Worm (Caenorhabditis elegans) whole organism, L2 larva: ENCODE measurements around the gene cct-8.
A peak's percentile ranks its signal among the peaks of the same experiment; 100 is the strongest.

ENCODE experiments used
- C34F6.9 ChIP-seq: fragments of 150-350 bp; optimal IDR thresholded peaks from 2 replicates; lab custom pipeline; 2014; ENCODE audit warnings: missing biosample characterization, missing genetic modification characterization
- F13H6.1 ChIP-seq: sonication (generic microtip); optimal IDR thresholded peaks from 2 replicates; lab custom pipeline; 2016; ENCODE audit warnings: missing genetic modification characterization, missing compliant biosample characterization
- ZK546.5 ChIP-seq: sonication (generic microtip); optimal IDR thresholded peaks from 2 replicates; lab custom pipeline; 2017; ENCODE audit warnings: missing biosample characterization, missing genetic modification characterization
- alr-1 ChIP-seq: fragments of 150-350 bp; optimal IDR thresholded peaks from 2 replicates; lab custom pipeline; 2014; ENCODE audit warnings: missing biosample characterization, missing genetic modification characterization
- ama-1 ChIP-seq: fragments of 150-350 bp; optimal IDR thresholded peaks from 2 replicates; lab custom pipeline; 2018; ENCODE audit warnings: inconsistent platforms
- blmp-1 ChIP-seq: sonication (generic microtip); optimal IDR thresholded peaks from 2 replicates; lab custom pipeline; 2017; ENCODE audit warnings: missing genetic modification characterization, mild to moderate bottlenecking, missing compliant biosample characterization, antibody characterized with exemption, moderate library complexity; ENCODE audit not compliant: insufficient read depth
- ceh-16 ChIP-seq: fragments of 150-350 bp; optimal IDR thresholded peaks from 2 replicates; lab custom pipeline; 2014; ENCODE audit warnings: missing biosample characterization, missing genetic modification characterization
- ceh-82 ChIP-seq: fragments of 150-350 bp; optimal IDR thresholded peaks from 2 replicates; lab custom pipeline; 2014; ENCODE audit warnings: missing biosample characterization, missing genetic modification characterization
- crh-2 ChIP-seq: sonication (generic microtip); optimal IDR thresholded peaks from 2 replicates; lab custom pipeline; 2017; ENCODE audit warnings: missing biosample characterization, missing genetic modification characterization
- dmd-4 ChIP-seq: sonication (generic microtip); optimal IDR thresholded peaks from 2 replicates; lab custom pipeline; 2017; ENCODE audit warnings: missing biosample characterization, missing genetic modification characterization
- fos-1 ChIP-seq: fragments of 150-350 bp; optimal IDR thresholded peaks from 2 replicates; lab custom pipeline; 2014; ENCODE audit warnings: missing biosample characterization, missing genetic modification characterization
- gmeb-1 ChIP-seq: fragments of 150-350 bp; optimal IDR thresholded peaks from 2 replicates; lab custom pipeline; 2014; ENCODE audit warnings: missing biosample characterization, missing genetic modification characterization
- lin-11 ChIP-seq: fragments of 150-350 bp; sonication (generic microtip); optimal IDR thresholded peaks from 2 replicates; lab custom pipeline; 2014; ENCODE audit warnings: missing biosample characterization, missing genetic modification characterization, inconsistent platforms, mixed read lengths
- lin-13 ChIP-seq: fragments of 150-350 bp; optimal IDR thresholded peaks from 2 replicates; lab custom pipeline; 2014; ENCODE audit warnings: missing biosample characterization, missing genetic modification reagents, missing genetic modification characterization
- lin-39 ChIP-seq: fragments of 150-350 bp; optimal IDR thresholded peaks from 2 replicates; lab custom pipeline; 2014; ENCODE audit warnings: missing biosample characterization, missing genetic modification reagents, missing genetic modification characterization
- lsy-2 ChIP-seq, 2 experiments: fragments of 150-350 bp in 1 of 2; sonication (generic microtip) in 1 of 2; optimal IDR thresholded peaks; 2 replicates each; lab custom pipeline; 2014 to 2017; ENCODE audit warnings: missing biosample characterization in 2 of 2, missing genetic modification characterization in 2 of 2
- mab-5 ChIP-seq: fragments of 150-350 bp; optimal IDR thresholded peaks from 2 replicates; lab custom pipeline; 2014; ENCODE audit warnings: missing biosample characterization, missing genetic modification characterization
- mbf-1 ChIP-seq: sonication (generic microtip); optimal IDR thresholded peaks from 2 replicates; lab custom pipeline; 2017; ENCODE audit warnings: missing biosample characterization, missing genetic modification characterization
- mdl-1 ChIP-seq, 2 experiments: fragments of 150-350 bp in 1 of 2; sonication (generic microtip) in 1 of 2; optimal IDR thresholded peaks; 2 replicates each; lab custom pipeline; 2017; ENCODE audit warnings: missing biosample characterization in 2 of 2, missing genetic modification characterization in 2 of 2
- nhr-10 ChIP-seq: sonication (generic microtip); optimal IDR thresholded peaks from 2 replicates; lab custom pipeline; 2017; ENCODE audit warnings: missing biosample characterization, missing genetic modification characterization
- nhr-11 ChIP-seq: fragments of 150-350 bp; optimal IDR thresholded peaks from 2 replicates; lab custom pipeline; 2014; ENCODE audit warnings: missing biosample characterization, missing genetic modification characterization
- nhr-12 ChIP-seq: fragments of 150-350 bp; optimal IDR thresholded peaks from 2 replicates; lab custom pipeline; 2014; ENCODE audit warnings: missing biosample characterization, missing genetic modification characterization
- nhr-21 ChIP-seq: fragments of 150-350 bp; optimal IDR thresholded peaks from 2 replicates; lab custom pipeline; 2014; ENCODE audit warnings: missing biosample characterization, missing genetic modification characterization
- nhr-23 ChIP-seq: fragments of 150-350 bp; optimal IDR thresholded peaks from 2 replicates; lab custom pipeline; 2014; ENCODE audit warnings: missing biosample characterization, missing genetic modification reagents, missing genetic modification characterization
- nhr-237 ChIP-seq: fragments of 150-350 bp; optimal IDR thresholded peaks from 2 replicates; lab custom pipeline; 2014; ENCODE audit warnings: missing biosample characterization, missing genetic modification characterization
- nhr-25 ChIP-seq: fragments of 150-350 bp; sonication (generic microtip); optimal IDR thresholded peaks from 3 replicates; lab custom pipeline; 2014; ENCODE audit warnings: missing biosample characterization, missing genetic modification characterization
- nhr-6 ChIP-seq: fragments of 150-350 bp; optimal IDR thresholded peaks from 2 replicates; lab custom pipeline; 2014; ENCODE audit warnings: missing biosample characterization, missing genetic modification characterization
- peb-1 ChIP-seq: fragments of 150-350 bp; optimal IDR thresholded peaks from 2 replicates; lab custom pipeline; 2014; ENCODE audit warnings: missing biosample characterization, missing genetic modification characterization
- sem-4 ChIP-seq: fragments of 150-350 bp; optimal IDR thresholded peaks from 2 replicates; lab custom pipeline; 2014; ENCODE audit warnings: missing biosample characterization, missing genetic modification reagents, missing genetic modification characterization
- skn-1 ChIP-seq: sonication (generic microtip); optimal IDR thresholded peaks from 2 replicates; lab custom pipeline; 2017; ENCODE audit warnings: missing biosample characterization, missing genetic modification characterization
- sma-3 ChIP-seq: sonication (generic microtip); optimal IDR thresholded peaks from 2 replicates; lab custom pipeline; 2016; ENCODE audit warnings: missing genetic modification reagents, missing genetic modification characterization, missing compliant biosample characterization
- sma-9 ChIP-seq, 2 experiments: fragments of 150-350 bp in 1 of 2; sonication (generic microtip) in 1 of 2; optimal IDR thresholded peaks; 2 replicates each; lab custom pipeline; 2014 to 2016; ENCODE audit warnings: missing genetic modification characterization in 2 of 2, mild to moderate bottlenecking in 1 of 2, missing biosample characterization in 1 of 2, missing compliant biosample characterization in 1 of 2, missing genetic modification reagents in 1 of 2, moderate library complexity in 1 of 2
- snpc-4 ChIP-seq: fragments of 150-350 bp; optimal IDR thresholded peaks from 2 replicates; lab custom pipeline; 2014; ENCODE audit warnings: missing biosample characterization, missing genetic modification characterization
- unc-39 ChIP-seq: fragments of 150-350 bp; optimal IDR thresholded peaks from 2 replicates; lab custom pipeline; 2014; ENCODE audit warnings: missing biosample characterization, missing genetic modification characterization
- zag-1 ChIP-seq: fragments of 150-350 bp; optimal IDR thresholded peaks from 2 replicates; lab custom pipeline; 2014; ENCODE audit warnings: missing biosample characterization, missing genetic modification characterization
- ztf-1 ChIP-seq: fragments of 200-800 bp; sonication (Bioruptor generic); conservative IDR thresholded peaks from 2 replicates; pipeline ENCODE4 v1.3.6; 2022; ENCODE audit warnings: missing genetic modification characterization, missing compliant biosample characterization
- ztf-4 ChIP-seq: fragments of 150-350 bp; optimal IDR thresholded peaks from 2 replicates; lab custom pipeline; 2014; ENCODE audit warnings: missing biosample characterization, missing genetic modification characterization

Gene cct-8

DNA sequence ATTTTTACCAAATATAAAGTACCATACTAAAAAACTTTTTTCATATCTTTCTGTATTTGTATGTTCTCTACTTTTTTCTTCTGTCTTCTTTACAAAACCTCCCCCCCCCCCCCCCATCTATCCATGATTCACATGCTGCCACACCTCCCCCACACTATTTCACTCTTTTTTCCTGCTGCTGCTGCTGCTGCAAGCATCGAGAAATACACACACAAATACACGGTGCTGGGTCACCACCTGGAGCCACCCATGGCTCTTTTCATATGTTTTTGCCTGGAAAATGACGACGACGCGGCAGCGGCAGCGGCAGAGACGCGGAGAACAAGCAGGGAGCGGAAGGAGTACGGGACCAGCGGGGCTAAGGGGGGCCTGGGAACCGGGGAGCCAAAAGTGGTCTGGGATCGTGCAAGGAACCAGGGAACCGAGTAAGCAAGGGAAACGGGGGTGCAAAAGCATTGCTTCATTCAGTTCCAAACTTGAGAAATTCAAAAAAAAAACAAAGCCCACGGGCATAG lies 24.9 kb downstream of the cct-8 start:
- no peak for TF ChIP-seq nhr-237 (tag; lab: Kevin White, UChicago)
- no peak for TF ChIP-seq dmd-4 (tag; lab: Kevin White, UChicago)
- TF ChIP-seq lin-39: no peak
- no peak for TF ChIP-seq peb-1
- no peak for TF ChIP-seq gmeb-1 (tag; lab: Kevin White, UChicago)
- no peak for TF ChIP-seq ceh-16
- TF ChIP-seq blmp-1: no peak
- no peak for TF ChIP-seq ZK546.5 (tag; lab: Kevin White, UChicago)
- TF ChIP-seq unc-39 (tag; lab: Kevin White, UChicago): no peak
- TF ChIP-seq mab-5 (tag; lab: Kevin White, UChicago): no peak
- no peak for TF ChIP-seq mbf-1 (tag; lab: Kevin White, UChicago)
- no peak for TF ChIP-seq skn-1
- TF ChIP-seq sma-9 (GFP tag; optimal IDR thresholded peaks at IDR 0.05; lab: Kevin White, UChicago): no peak
- no peak for TF ChIP-seq sma-9 (tag; optimal IDR thresholded peaks at IDR 0.05; lab: Kevin White, UChicago)
- no peak for TF ChIP-seq lin-11 (tag; lab: Kevin White, UChicago)
- TF ChIP-seq nhr-11: no peak
- TF ChIP-seq zag-1: no peak
- no peak for TF ChIP-seq F13H6.1 (tag; lab: Kevin White, UChicago)

DNA sequence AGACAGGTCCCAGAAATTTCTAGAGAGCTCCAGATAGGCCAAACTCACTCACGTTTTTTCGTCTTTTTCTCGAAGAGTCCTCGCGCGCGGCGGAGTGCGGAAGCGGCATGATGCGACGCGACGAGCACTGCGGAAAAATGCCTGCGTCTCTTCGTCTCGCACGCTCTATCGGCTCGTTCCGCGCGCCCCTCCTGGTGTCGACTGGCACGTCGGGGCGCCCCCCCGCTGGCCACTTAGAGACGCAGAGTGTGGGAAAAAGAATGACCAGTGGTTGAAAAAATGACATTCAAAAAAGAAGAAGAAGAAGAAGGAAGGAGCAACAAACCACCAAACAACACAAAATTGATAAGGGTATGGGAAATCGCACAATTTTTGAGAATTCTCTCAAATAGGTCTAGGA lies 26.3 kb downstream of the cct-8 start, which contains the start of gene znf-782:
Gene znf-782, minus strand, starts transcription at position 96 of the 400 bp plus-strand sequence.
- TF ChIP-seq zag-1: peak; percentile 8
- TF ChIP-seq mab-5 (tag; lab: Kevin White, UChicago): no peak
- TF ChIP-seq ztf-4 (tag; lab: Kevin White, UChicago): no peak
- no peak for TF ChIP-seq skn-1
- TF ChIP-seq ama-1 (lab: Kevin White, UChicago): no peak
- no peak for TF ChIP-seq nhr-6 (tag; lab: Kevin White, UChicago)
- no peak for TF ChIP-seq nhr-12 (tag; lab: Kevin White, UChicago)
- TF ChIP-seq snpc-4: no peak
- no peak for TF ChIP-seq ceh-82 (tag; lab: Kevin White, UChicago)
- TF ChIP-seq ceh-16: no peak
- no peak for TF ChIP-seq nhr-21 (tag; lab: Kevin White, UChicago)
- no peak for TF ChIP-seq lin-13 (GFP tag; lab: Kevin White, UChicago)
- no peak for TF ChIP-seq sem-4 (tag; lab: Kevin White, UChicago)
- no peak for TF ChIP-seq ztf-1 (GFP tag; lab: Robert Waterston, UW)
- peak; percentile 75 for TF ChIP-seq F13H6.1 (tag; lab: Kevin White, UChicago)
- TF ChIP-seq alr-1 (tag; lab: Kevin White, UChicago): no peak
- TF ChIP-seq lsy-2 (tag; optimal IDR thresholded peaks at IDR 0.05; lab: Kevin White, UChicago): peak in 1 of 2 experiments; percentile 19
- no peak for TF ChIP-seq nhr-25 (tag; lab: Kevin White, UChicago)
- TF ChIP-seq C34F6.9 (tag; lab: Kevin White, UChicago): no peak
- no peak for TF ChIP-seq nhr-11
- TF ChIP-seq fos-1 (tag; lab: Kevin White, UChicago): peak; percentile 41
- TF ChIP-seq mdl-1 (tag; optimal IDR thresholded peaks at IDR 0.05; lab: Kevin White, UChicago): peak; percentile 38 to 74
- TF ChIP-seq nhr-10 (tag; lab: Kevin White, UChicago): no peak
- TF ChIP-seq lin-39: no peak

ce11 chrIV:1065569-1065968 lies 28.2 kb downstream of the cct-8 start:
- TF ChIP-seq nhr-23 (tag; lab: Kevin White, UChicago) (no peak), sma-9 (GFP tag; optimal IDR thresholded peaks at IDR 0.05; lab: Kevin White, UChicago) (no peak), sma-9 (tag; optimal IDR thresholded peaks at IDR 0.05; lab: Kevin White, UChicago) (no peak), F13H6.1 (tag; lab: Kevin White, UChicago) (no peak), blmp-1 (no peak), nhr-12 (tag; lab: Kevin White, UChicago) (no peak), lin-39 (no peak), sma-3 (GFP tag; lab: Kevin White, UChicago) (no peak), ztf-4 (tag; lab: Kevin White, UChicago) (no peak), crh-2 (tag; lab: Kevin White, UChicago) (no peak)

- TF ChIP-seq F13H6.1 (tag; lab: Kevin White, UChicago) (no peak), lin-11 (tag; lab: Kevin White, UChicago) (peak; percentile 1)
Measured at ce11 chrIV:1064289-1064848, 29.4 kb downstream of the cct-8 start.
